Worm (Caenorhabditis elegans): ENCODE results near the gene C40H1.7.

ce11 chrIII:9309840-9310239, 15.0 kb upstream of the C40H1.7 start:
- TF ChIP-seq B0310.2 (tag; optimal IDR thresholded peaks at IDR 0.05): no peak
- no peak for TF ChIP-seq ama-1 (optimal IDR thresholded peaks at IDR 0.05)
- no peak for TF ChIP-seq tbx-37 (GFP tag; conservative IDR thresholded peaks at IDR 0.05)
- TF ChIP-seq pes-1 (GFP tag; IDR thresholded peaks at IDR 0.05): no peak
- no peak for TF ChIP-seq hnd-1 (tag; optimal IDR thresholded peaks at IDR 0.05)
- TF ChIP-seq scrt-1 (GFP tag; IDR thresholded peaks at IDR 0.05): no peak
- no peak for TF ChIP-seq tbx-11 (GFP tag; IDR thresholded peaks at IDR 0.05)
- no peak for TF ChIP-seq sea-1 (GFP tag; conservative IDR thresholded peaks at IDR 0.05)
- TF ChIP-seq flt-1 (GFP tag; IDR thresholded peaks at IDR 0.05): no peak
- no peak for TF ChIP-seq aly-1 (tag; optimal IDR thresholded peaks at IDR 0.05)
- TF ChIP-seq hmg-4 (GFP tag; optimal IDR thresholded peaks at IDR 0.05): no peak
- TF ChIP-seq F13C5.2 (tag; optimal IDR thresholded peaks at IDR 0.05): no peak
